Worm (Caenorhabditis elegans) whole organism, mixed stage, embryonic: Measurements from ENCODE around the gene nhr-282.

ENCODE experiments used
- M03D4.4 ChIP-seq: sonication (generic microtip); optimal IDR thresholded peaks from 2 replicates; lab custom pipeline; 2017; ENCODE audit warnings: mild to moderate bottlenecking, missing genetic modification characterization, missing compliant biosample characterization
- bed-3 ChIP-seq: fragments of 200-800 bp; sonication (Bioruptor generic); optimal IDR thresholded peaks from 3 replicates; lab custom pipeline; 2018; ENCODE audit warnings: mild to moderate bottlenecking, missing genetic modification characterization, moderate library complexity, missing compliant biosample characterization
- blmp-1 ChIP-seq: fragments of 150-350 bp; optimal IDR thresholded peaks from 2 replicates; lab custom pipeline; 2014; ENCODE audit warnings: missing biosample characterization, missing genetic modification characterization
- ceh-39 ChIP-seq: fragments of 150-350 bp; optimal IDR thresholded peaks from 2 replicates; lab custom pipeline; 2014; ENCODE audit warnings: missing biosample characterization, missing genetic modification characterization
- ceh-43 ChIP-seq: fragments of 200-800 bp; sonication (Bioruptor generic); optimal IDR thresholded peaks from 2 replicates; lab custom pipeline; 2018; ENCODE audit warnings: mild to moderate bottlenecking, missing genetic modification characterization, moderate library complexity, missing compliant biosample characterization
- ceh-83 ChIP-seq: fragments of 200-800 bp; sonication (Bioruptor generic); optimal IDR thresholded peaks from 2 replicates; lab custom pipeline; 2018; ENCODE audit warnings: mild to moderate bottlenecking, missing genetic modification characterization, missing compliant biosample characterization
- ces-1 ChIP-seq: fragments of 150-350 bp; optimal IDR thresholded peaks from 2 replicates; lab custom pipeline; 2014; ENCODE audit warnings: missing biosample characterization, missing genetic modification reagents, missing genetic modification characterization
- cnd-1 ChIP-seq: fragments of 200-800 bp; sonication (Bioruptor generic); optimal IDR thresholded peaks from 2 replicates; lab custom pipeline; 2018; ENCODE audit warnings: mild to moderate bottlenecking, missing genetic modification characterization, missing compliant biosample characterization
- drap-1 ChIP-seq: fragments of 200-800 bp; sonication (Bioruptor generic); optimal IDR thresholded peaks from 3 replicates; lab custom pipeline; 2018; ENCODE audit warnings: mild to moderate bottlenecking, missing genetic modification characterization, missing compliant biosample characterization
- elt-1 ChIP-seq: sonication (generic microtip); optimal IDR thresholded peaks from 2 replicates; lab custom pipeline; 2017; ENCODE audit warnings: missing genetic modification characterization, mild to moderate bottlenecking, missing compliant biosample characterization, antibody characterized with exemption, moderate library complexity, borderline replicate concordance; ENCODE audit not compliant: insufficient read depth
- elt-3 ChIP-seq: fragments of 150-350 bp; optimal IDR thresholded peaks from 2 replicates; lab custom pipeline; 2014; ENCODE audit warnings: missing biosample characterization, missing genetic modification characterization
- flh-1 ChIP-seq: fragments of 200-800 bp; sonication (Bioruptor generic); optimal IDR thresholded peaks from 2 replicates; lab custom pipeline; 2018; ENCODE audit warnings: mild to moderate bottlenecking, missing genetic modification characterization, moderate library complexity, missing compliant biosample characterization
- ham-2 ChIP-seq: fragments of 200-800 bp; sonication (Bioruptor generic); optimal IDR thresholded peaks from 2 replicates; lab custom pipeline; 2018; ENCODE audit warnings: mild to moderate bottlenecking, missing genetic modification characterization, missing compliant biosample characterization
- hlh-1 ChIP-seq: fragments of 150-350 bp; optimal IDR thresholded peaks from 2 replicates; lab custom pipeline; 2014; ENCODE audit warnings: missing biosample characterization, missing genetic modification reagents, missing genetic modification characterization
- lin-13 ChIP-seq: fragments of 150-350 bp; optimal IDR thresholded peaks from 2 replicates; lab custom pipeline; 2014; ENCODE audit warnings: missing biosample characterization, missing genetic modification characterization
- lin-32 ChIP-seq: fragments of 200-800 bp; sonication (Bioruptor generic); optimal IDR thresholded peaks from 2 replicates; lab custom pipeline; 2018; ENCODE audit warnings: mild to moderate bottlenecking, missing genetic modification characterization, missing compliant biosample characterization
- lsy-2 ChIP-seq: fragments of 150-350 bp; optimal IDR thresholded peaks from 2 replicates; lab custom pipeline; 2014; ENCODE audit warnings: missing biosample characterization, missing genetic modification characterization
- mab-5 ChIP-seq: fragments of 150-350 bp; optimal IDR thresholded peaks from 2 replicates; lab custom pipeline; 2014; ENCODE audit warnings: missing biosample characterization, missing genetic modification characterization
- mls-2 ChIP-seq: sonication (generic microtip); optimal IDR thresholded peaks from 2 replicates; lab custom pipeline; 2016; ENCODE audit warnings: mild to moderate bottlenecking, missing genetic modification characterization, moderate library complexity, missing compliant biosample characterization
- nhr-12 ChIP-seq: fragments of 150-350 bp; optimal IDR thresholded peaks from 2 replicates; lab custom pipeline; 2014; ENCODE audit warnings: missing biosample characterization, missing genetic modification characterization
- nhr-2 ChIP-seq: fragments of 150-350 bp; optimal IDR thresholded peaks from 2 replicates; lab custom pipeline; 2014; ENCODE audit warnings: missing biosample characterization, missing genetic modification characterization
- nhr-237 ChIP-seq: fragments of 150-350 bp; optimal IDR thresholded peaks from 2 replicates; lab custom pipeline; 2014; ENCODE audit warnings: missing biosample characterization, missing genetic modification characterization
- nhr-28 ChIP-seq: fragments of 150-350 bp; optimal IDR thresholded peaks from 2 replicates; lab custom pipeline; 2014; ENCODE audit warnings: missing biosample characterization, missing genetic modification characterization
- nhr-76 ChIP-seq: sonication (generic microtip); optimal IDR thresholded peaks from 2 replicates; lab custom pipeline; 2017; ENCODE audit warnings: missing biosample characterization, missing genetic modification characterization
- pha-4 ChIP-seq: fragments of 150-350 bp; optimal IDR thresholded peaks from 2 replicates; lab custom pipeline; 2018; ENCODE audit warnings: missing biosample characterization, missing genetic modification reagents, missing genetic modification characterization
- sem-2 ChIP-seq: fragments of 200-800 bp; sonication (Bioruptor generic); optimal IDR thresholded peaks from 2 replicates; lab custom pipeline; 2018; ENCODE audit warnings: mild to moderate bottlenecking, missing genetic modification characterization, missing compliant biosample characterization
- snpc-4 ChIP-seq: fragments of 150-350 bp; optimal IDR thresholded peaks from 2 replicates; lab custom pipeline; 2014; ENCODE audit warnings: missing biosample characterization, missing genetic modification characterization
- sptf-1 ChIP-seq: sonication (generic microtip); optimal IDR thresholded peaks from 2 replicates; lab custom pipeline; 2017; ENCODE audit warnings: mild to moderate bottlenecking, missing genetic modification characterization, moderate library complexity, missing compliant biosample characterization
- tbx-8 ChIP-seq: fragments of 200-800 bp; sonication (Bioruptor generic); optimal IDR thresholded peaks from 2 replicates; lab custom pipeline; 2018; ENCODE audit warnings: mild to moderate bottlenecking, missing genetic modification characterization, moderate library complexity, missing compliant biosample characterization
- unc-120 ChIP-seq: sonication (generic microtip); optimal IDR thresholded peaks from 2 replicates; lab custom pipeline; 2017; ENCODE audit warnings: missing genetic modification characterization, missing compliant biosample characterization; ENCODE audit not compliant: poor library complexity, severe bottlenecking
- unc-39 ChIP-seq: fragments of 150-350 bp; optimal IDR thresholded peaks from 2 replicates; lab custom pipeline; 2014; ENCODE audit warnings: missing biosample characterization, missing genetic modification characterization
- unc-62 ChIP-seq: fragments of 150-350 bp; optimal IDR thresholded peaks from 2 replicates; lab custom pipeline; 2014; ENCODE audit warnings: missing biosample characterization, missing genetic modification reagents, missing genetic modification characterization
- zip-8 ChIP-seq: fragments of 150-350 bp; optimal IDR thresholded peaks from 2 replicates; lab custom pipeline; 2014; ENCODE audit warnings: missing biosample characterization, missing genetic modification characterization
- ztf-11 ChIP-seq: fragments of 150-350 bp; optimal IDR thresholded peaks from 2 replicates; lab custom pipeline; 2014; ENCODE audit warnings: missing biosample characterization, missing genetic modification characterization

The nhr-282 gene

DNA sequence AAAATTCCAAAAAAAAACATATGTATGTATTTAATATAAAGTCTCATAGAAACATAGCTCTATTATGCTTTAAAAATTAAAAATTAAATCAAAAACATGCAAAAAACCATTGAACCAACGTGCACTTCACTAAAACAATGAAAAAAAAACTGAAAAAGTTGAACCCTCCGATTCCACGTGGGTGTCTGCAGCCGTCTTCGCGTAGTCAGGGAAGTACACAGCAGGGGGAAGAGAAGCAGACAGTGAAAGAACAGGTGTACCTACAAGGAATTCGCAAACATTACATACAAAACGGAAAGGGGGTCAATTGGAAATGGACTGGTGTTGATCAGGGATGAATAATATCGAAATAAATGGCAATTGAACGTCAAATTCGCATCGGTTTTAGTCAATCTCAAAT, 38.1 kb upstream of the nhr-282 start:
- no peak for TF ChIP-seq sptf-1 (tag; lab: Kevin White, UChicago)
- TF ChIP-seq nhr-76 (tag; lab: Kevin White, UChicago) = no peak
- TF ChIP-seq pha-4 = no peak
- TF ChIP-seq lin-13 (tag; lab: Kevin White, UChicago) = no peak
- no peak for TF ChIP-seq flh-1
- TF ChIP-seq ces-1 (GFP tag; lab: Kevin White, UChicago) = no peak
- no peak for TF ChIP-seq unc-39 (tag; lab: Kevin White, UChicago)
- no peak for TF ChIP-seq nhr-28
- no peak for TF ChIP-seq lin-32
- TF ChIP-seq unc-62 (GFP tag; lab: Kevin White, UChicago) = no peak
- TF ChIP-seq ztf-11 = no peak
- TF ChIP-seq unc-120 (tag; lab: Kevin White, UChicago) = no peak
- TF ChIP-seq nhr-12 (tag; lab: Kevin White, UChicago) = no peak
- TF ChIP-seq lsy-2 (tag; lab: Kevin White, UChicago) = no peak
- TF ChIP-seq elt-3 (tag; lab: Kevin White, UChicago) = no peak
- TF ChIP-seq nhr-237 (tag; lab: Kevin White, UChicago) = no peak
- TF ChIP-seq ham-2 (GFP tag; lab: Kevin White, UChicago) = no peak
- TF ChIP-seq ceh-83 (GFP tag; lab: Kevin White, UChicago) = no peak
- TF ChIP-seq drap-1 (GFP tag; lab: Kevin White, UChicago) = no peak
- TF ChIP-seq nhr-2 (tag; lab: Kevin White, UChicago) = no peak
- TF ChIP-seq, all 35 proteins: peak for 0

DNA sequence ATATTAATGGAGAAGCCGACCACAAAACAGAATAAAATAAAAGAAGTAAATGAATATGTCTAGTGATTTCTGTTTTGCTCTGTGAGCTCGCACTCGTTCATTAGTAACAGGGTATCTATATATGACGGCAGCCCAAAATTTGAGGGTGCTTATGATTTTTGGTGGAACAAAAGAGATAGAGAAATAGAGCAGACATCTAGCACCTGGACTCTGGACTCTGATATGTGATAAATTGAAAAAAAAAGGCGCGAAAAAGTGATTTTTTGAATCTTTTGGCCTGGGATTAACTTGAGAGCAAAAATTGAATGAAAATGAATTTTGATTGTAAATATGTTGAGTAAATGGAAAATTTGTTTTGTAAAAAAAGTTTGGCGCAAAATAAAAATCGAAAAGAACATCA, 35.4 kb upstream of the nhr-282 start, which contains the start of gene nhr-283:
Gene nhr-283, minus strand, starts transcription at position 101 of the 400 bp plus-strand sequence.
- TF ChIP-seq blmp-1 (tag; lab: Kevin White, UChicago) (no peak), bed-3 (GFP tag; lab: Kevin White, UChicago) (no peak), lin-32 (no peak), nhr-2 (tag; lab: Kevin White, UChicago) (no peak)
- TF ChIP-seq, all 35 proteins: peak for 0

DNA sequence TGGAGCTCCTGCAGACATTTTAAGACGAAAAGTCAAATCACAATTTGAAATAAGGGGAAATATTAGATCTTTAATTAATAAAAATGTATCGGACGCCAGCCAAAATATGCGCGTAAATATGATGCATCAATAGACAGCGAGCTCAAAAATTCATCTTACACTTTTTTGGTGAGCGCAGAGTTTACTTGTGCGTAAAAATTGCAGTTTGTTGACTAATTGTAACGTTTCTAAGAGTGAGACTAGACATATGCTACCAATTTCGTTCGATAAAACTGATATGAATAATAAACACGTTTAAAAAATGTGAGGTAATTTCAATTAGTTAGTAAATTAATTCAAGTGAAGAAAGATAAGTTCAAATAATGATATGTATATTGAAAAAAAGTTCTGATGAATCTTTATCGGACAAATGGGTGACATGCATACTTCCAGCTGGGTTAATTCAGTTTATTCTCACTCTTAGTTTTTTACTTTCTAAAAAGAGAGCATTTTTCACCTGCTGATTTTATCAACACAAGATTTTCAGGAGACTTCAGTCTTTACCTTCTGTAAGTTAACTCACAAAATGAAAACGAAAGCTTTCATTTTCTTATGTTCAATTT, 32.9 kb upstream of the nhr-282 start, which contains the start of the genes nhr-285 and irld-52:
Gene nhr-285, minus strand, starts transcription at position 101 of the 602 bp plus-strand sequence.
Gene irld-52, plus strand, starts transcription at position 552 of the 602 bp plus-strand sequence.
- no peak for TF ChIP-seq sem-2
- TF ChIP-seq nhr-2 (tag; lab: Kevin White, UChicago) = no peak
- no peak for TF ChIP-seq nhr-237 (tag; lab: Kevin White, UChicago)
- no peak for TF ChIP-seq lin-32
- TF ChIP-seq zip-8 (tag; lab: Kevin White, UChicago) = no peak
- TF ChIP-seq blmp-1 (tag; lab: Kevin White, UChicago) = no peak
- TF ChIP-seq unc-120 (tag; lab: Kevin White, UChicago) = no peak
- no peak for TF ChIP-seq nhr-76 (tag; lab: Kevin White, UChicago)
- TF ChIP-seq ceh-83 (GFP tag; lab: Kevin White, UChicago) = no peak
- no peak for TF ChIP-seq snpc-4 (tag; lab: Kevin White, UChicago)
- TF ChIP-seq bed-3 (GFP tag; lab: Kevin White, UChicago) = no peak
- TF ChIP-seq elt-3 (tag; lab: Kevin White, UChicago) = no peak
- no peak for TF ChIP-seq lin-13 (tag; lab: Kevin White, UChicago)
- no peak for TF ChIP-seq ceh-39 (tag; lab: Kevin White, UChicago)
- no peak for TF ChIP-seq mab-5 (tag; lab: Kevin White, UChicago)
- no peak for TF ChIP-seq nhr-28
- no peak for TF ChIP-seq ztf-11
- TF ChIP-seq nhr-12 (tag; lab: Kevin White, UChicago) = no peak
- TF ChIP-seq cnd-1 (tag; lab: Kevin White, UChicago) = no peak
- TF ChIP-seq, all 35 proteins: peak for 0

DNA sequence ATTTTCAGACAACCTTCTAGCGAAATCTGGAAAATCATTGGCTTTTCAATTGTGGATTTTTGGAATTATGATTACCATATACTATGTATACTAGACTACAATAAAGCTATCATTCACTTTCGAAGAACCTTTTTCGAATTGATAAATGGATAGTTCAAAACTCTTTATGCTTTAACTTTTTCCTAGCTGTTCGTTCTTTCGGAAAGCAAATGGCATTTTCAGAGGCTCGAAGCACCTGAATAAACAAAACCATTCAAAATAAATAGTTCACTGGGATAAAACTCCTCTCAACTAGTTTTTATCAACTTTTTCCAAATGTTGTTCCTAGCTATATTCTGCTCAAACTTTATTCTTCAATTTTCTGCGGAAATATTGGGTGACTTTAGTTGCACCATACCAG, 31.0 kb upstream of the nhr-282 start, which contains the start of gene T26E4.2:
Gene T26E4.2, plus strand, starts transcription at position 301 of the 400 bp plus-strand sequence.
- no peak for TF ChIP-seq lsy-2 (tag; lab: Kevin White, UChicago)

DNA sequence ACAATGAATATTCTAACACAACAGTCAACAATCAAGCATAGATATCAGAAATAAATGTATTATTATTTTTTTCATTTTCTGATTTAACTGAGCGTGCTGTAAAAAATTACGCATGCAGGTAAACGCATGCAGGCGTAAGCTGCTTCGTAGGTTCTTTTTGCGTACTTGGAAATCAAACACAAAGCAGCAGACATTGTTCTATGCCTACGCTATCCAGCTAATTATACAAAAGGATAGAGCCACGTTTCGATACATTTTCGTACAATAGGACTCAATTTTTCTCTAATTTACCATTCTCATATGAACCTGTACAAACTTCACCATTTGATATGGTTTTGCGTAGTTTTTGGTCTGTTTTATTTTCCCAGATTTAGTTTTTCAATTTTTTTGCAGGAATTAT, 29.6 kb upstream of the nhr-282 start, which contains the start of gene T26E4.3:
Gene T26E4.3, plus strand, starts transcription at position 301 of the 400 bp plus-strand sequence.
- no peak for TF ChIP-seq nhr-76 (tag; lab: Kevin White, UChicago)
- no peak for TF ChIP-seq lin-13 (tag; lab: Kevin White, UChicago)
- TF ChIP-seq mls-2 (tag; lab: Kevin White, UChicago) = no peak
- no peak for TF ChIP-seq cnd-1 (tag; lab: Kevin White, UChicago)
- TF ChIP-seq tbx-8 (GFP tag; lab: Kevin White, UChicago) = no peak
- no peak for TF ChIP-seq ceh-43 (GFP tag; lab: Kevin White, UChicago)
- TF ChIP-seq lin-32 = no peak
- no peak for TF ChIP-seq mab-5 (tag; lab: Kevin White, UChicago)
- TF ChIP-seq nhr-2 (tag; lab: Kevin White, UChicago) = no peak
- no peak for TF ChIP-seq elt-1 (tag; lab: Kevin White, UChicago)
- no peak for TF ChIP-seq hlh-1 (tag; lab: Kevin White, UChicago)
- no peak for TF ChIP-seq nhr-237 (tag; lab: Kevin White, UChicago)
- no peak for TF ChIP-seq elt-3 (tag; lab: Kevin White, UChicago)
- no peak for TF ChIP-seq sptf-1 (tag; lab: Kevin White, UChicago)
- no peak for TF ChIP-seq nhr-28
- no peak for TF ChIP-seq snpc-4 (tag; lab: Kevin White, UChicago)
- TF ChIP-seq M03D4.4 (tag; lab: Kevin White, UChicago) = no peak
- TF ChIP-seq, all 35 proteins: peak for 0
